Fruit fly (Drosophila melanogaster): Measurements from ENCODE around the gene CG9269.

The CG9269 gene

dm6 chr3R:13615617-13616016, at the start of gene CG9269:
Gene CG9269, plus strand, starts transcription at chr3R:13615917.
- no peak for TF ChIP-seq ttk (optimal IDR thresholded peaks at IDR 0.05)
- TF ChIP-seq Sin3A (optimal IDR thresholded peaks at IDR 0.05) = no peak
- no peak for TF ChIP-seq insv (optimal IDR thresholded peaks at IDR 0.05)
- TF ChIP-seq Myc (optimal IDR thresholded peaks at IDR 0.05) = no peak
- no peak for TF ChIP-seq h (optimal IDR thresholded peaks at IDR 0.05)
- TF ChIP-seq psq (optimal IDR thresholded peaks at IDR 0.05) = no peak

- TF ChIP-seq Myc (optimal IDR thresholded peaks at IDR 0.05) = no peak
- TF ChIP-seq ttk (optimal IDR thresholded peaks at IDR 0.05) = no peak
- no peak for TF ChIP-seq h (optimal IDR thresholded peaks at IDR 0.05)
- no peak for TF ChIP-seq Sin3A (optimal IDR thresholded peaks at IDR 0.05)
- TF ChIP-seq psq (optimal IDR thresholded peaks at IDR 0.05) = no peak
- no peak for TF ChIP-seq insv (optimal IDR thresholded peaks at IDR 0.05)
These were observed 28.0 kb upstream of the CG9269 start, which contains the start of gene CG14370 for dm6 chr3R:13587697-13588096. Gene CG14370, plus strand, starts transcription at chr3R:13587997.

dm6 chr3R:13592557-13592956, 23.2 kb upstream of the CG9269 start, which contains the start of gene CG14369:
Gene CG14369, minus strand, starts transcription at chr3R:13592657.
- TF ChIP-seq psq (optimal IDR thresholded peaks at IDR 0.05) = no peak

- TF ChIP-seq h (optimal IDR thresholded peaks at IDR 0.05) (no peak), psq (optimal IDR thresholded peaks at IDR 0.05) (no peak), Sin3A (optimal IDR thresholded peaks at IDR 0.05) (no peak), Myc (optimal IDR thresholded peaks at IDR 0.05) (no peak), ttk (optimal IDR thresholded peaks at IDR 0.05) (no peak), insv (optimal IDR thresholded peaks at IDR 0.05) (no peak)
These were observed 19.3 kb upstream of the CG9269 start for dm6 chr3R:13596409-13596808.

- no peak for TF ChIP-seq insv (optimal IDR thresholded peaks at IDR 0.05)
- TF ChIP-seq h (optimal IDR thresholded peaks at IDR 0.05) = no peak
- TF ChIP-seq ttk (optimal IDR thresholded peaks at IDR 0.05) = no peak
- no peak for TF ChIP-seq psq (optimal IDR thresholded peaks at IDR 0.05)
- TF ChIP-seq Myc (optimal IDR thresholded peaks at IDR 0.05) = no peak
- no peak for TF ChIP-seq Sin3A (optimal IDR thresholded peaks at IDR 0.05)
These were observed 15.2 kb upstream of the CG9269 start for dm6 chr3R:13600539-13600938.

dm6 chr3R:13609146-13609545, 6.6 kb upstream of the CG9269 start, which contains the start of gene CG9759:
Gene CG9759, minus strand, starts transcription at chr3R:13609246.
- TF ChIP-seq ttk (optimal IDR thresholded peaks at IDR 0.05) (no peak), Sin3A (optimal IDR thresholded peaks at IDR 0.05) (no peak), insv (optimal IDR thresholded peaks at IDR 0.05) (no peak), h (optimal IDR thresholded peaks at IDR 0.05) (no peak), Myc (optimal IDR thresholded peaks at IDR 0.05) (no peak), psq (optimal IDR thresholded peaks at IDR 0.05) (no peak)

- no peak for TF ChIP-seq Myc (optimal IDR thresholded peaks at IDR 0.05)
- no peak for TF ChIP-seq h (optimal IDR thresholded peaks at IDR 0.05)
- no peak for TF ChIP-seq insv (optimal IDR thresholded peaks at IDR 0.05)
- TF ChIP-seq Sin3A (optimal IDR thresholded peaks at IDR 0.05) = no peak
These were observed 3.4 kb upstream of the CG9269 start, which contains the start of gene CG9757 for dm6 chr3R:13612333-13612732. Gene CG9757, minus strand, starts transcription at chr3R:13612433.

dm6 chr3R:13615007-13615406, 710 bp upstream of the CG9269 start:
- TF ChIP-seq h (optimal IDR thresholded peaks at IDR 0.05) (no peak), ttk (optimal IDR thresholded peaks at IDR 0.05) (no peak), insv (optimal IDR thresholded peaks at IDR 0.05) (no peak), Myc (optimal IDR thresholded peaks at IDR 0.05) (no peak), Sin3A (optimal IDR thresholded peaks at IDR 0.05) (no peak), psq (optimal IDR thresholded peaks at IDR 0.05) (no peak)

- no peak for TF ChIP-seq Sin3A (optimal IDR thresholded peaks at IDR 0.05)
- no peak for TF ChIP-seq Myc (optimal IDR thresholded peaks at IDR 0.05)
- TF ChIP-seq ttk (optimal IDR thresholded peaks at IDR 0.05) = no peak
- TF ChIP-seq insv (optimal IDR thresholded peaks at IDR 0.05) = no peak
- no peak for TF ChIP-seq h (optimal IDR thresholded peaks at IDR 0.05)
- TF ChIP-seq psq (optimal IDR thresholded peaks at IDR 0.05) = no peak
These were observed 1.5 kb downstream of the CG9269 start for dm6 chr3R:13617228-13617627.

- TF ChIP-seq psq (optimal IDR thresholded peaks at IDR 0.05) (no peak), ttk (optimal IDR thresholded peaks at IDR 0.05) (no peak), Myc (optimal IDR thresholded peaks at IDR 0.05) (no peak), Sin3A (optimal IDR thresholded peaks at IDR 0.05) (no peak), insv (optimal IDR thresholded peaks at IDR 0.05) (no peak), h (optimal IDR thresholded peaks at IDR 0.05) (no peak)
These were observed 15.9 kb downstream of the CG9269 start, which contains the start of gene CG10841 for dm6 chr3R:13631642-13632041. Gene CG10841, plus strand, starts transcription at chr3R:13631942.

dm6 chr3R:13644778-13645660, 29.3 kb downstream of the CG9269 start:
- TF ChIP-seq psq (optimal IDR thresholded peaks at IDR 0.05) = no peak
- no peak for TF ChIP-seq h (optimal IDR thresholded peaks at IDR 0.05)
- no peak for TF ChIP-seq insv (optimal IDR thresholded peaks at IDR 0.05)
- no peak for TF ChIP-seq Sin3A (optimal IDR thresholded peaks at IDR 0.05)
- no peak for TF ChIP-seq Myc (optimal IDR thresholded peaks at IDR 0.05)
- no peak for TF ChIP-seq ttk (optimal IDR thresholded peaks at IDR 0.05)

dm6 chr3R:13645874-13646370, 30.2 kb downstream of the CG9269 start, which contains the start of gene sqd:
Gene sqd, minus strand, starts transcription at chr3R:13646304.
- TF ChIP-seq ttk (optimal IDR thresholded peaks at IDR 0.05) (no peak), psq (optimal IDR thresholded peaks at IDR 0.05) (no peak), insv (optimal IDR thresholded peaks at IDR 0.05) (no peak), h (optimal IDR thresholded peaks at IDR 0.05) (no peak), Sin3A (optimal IDR thresholded peaks at IDR 0.05) (no peak), Myc (optimal IDR thresholded peaks at IDR 0.05) (no peak)
